Fruit fly (Drosophila melanogaster) whole organism, pupa: ENCODE measurements around the gene Sfp24Ba.

ENCODE experiments used
- CG13204 ChIP-seq: fragments of 200-800 bp; sonication (Bioruptor generic); optimal IDR thresholded peaks from 2 replicates; lab custom pipeline; 2018; ENCODE audit warnings: missing biosample characterization, mild to moderate bottlenecking, missing genetic modification characterization, moderate library complexity
- CG9948 ChIP-seq: fragments of 200-800 bp; sonication (Bioruptor generic); optimal IDR thresholded peaks from 2 replicates; lab custom pipeline; 2018; ENCODE audit warnings: missing biosample characterization, mild to moderate bottlenecking, missing genetic modification characterization, moderate library complexity
- Ets98B ChIP-seq: fragments of 200-800 bp; sonication (Bioruptor generic); IDR thresholded peaks from 2 replicates; pipeline ENCODE4 v1.3.6; 2022; ENCODE audit warnings: missing biosample characterization, missing genetic modification characterization
- fd96Ca ChIP-seq: fragments of 200-800 bp; sonication (Bioruptor generic); IDR thresholded peaks from 3 replicates; pipeline ENCODE4 v1.3.6; 2022; ENCODE audit warnings: missing biosample characterization, missing genetic modification characterization
- gl ChIP-seq: fragments of 200-800 bp; sonication (Bioruptor generic); optimal IDR thresholded peaks from 2 replicates; lab custom pipeline; 2018; ENCODE audit warnings: missing biosample characterization, mild to moderate bottlenecking, missing genetic modification characterization
- rn ChIP-seq: fragments of 200-800 bp; sonication (Bioruptor generic); IDR thresholded peaks from 2 replicates; pipeline ENCODE4 v1.3.6; 2022; ENCODE audit warnings: missing biosample characterization, missing genetic modification characterization

dm6 chr2L:3647521-3648172 lies 20.7 kb downstream of the Sfp24Ba start:
- no peak for TF ChIP-seq gl
- TF ChIP-seq Ets98B (GFP tag; lab: Robert Waterston, UW), result peak; percentile 78
- TF ChIP-seq CG13204 (GFP tag; lab: Kevin White, UChicago), result no peak
- TF ChIP-seq fd96Ca (GFP tag; lab: Robert Waterston, UW), result peak; percentile 22; the same call in 1 of the 3 replicates
- TF ChIP-seq CG9948 (tag; lab: Kevin White, UChicago), result peak; percentile 23
- no peak for TF ChIP-seq rn
